Worm (Caenorhabditis elegans) whole organism, L1 larva: ENCODE data around the gene cutl-23.

ENCODE experiments used
- fos-1 ChIP-seq: fragments of 150-350 bp; optimal IDR thresholded peaks from 2 replicates; lab custom pipeline; 2014; ENCODE audit warnings: missing biosample characterization, missing genetic modification characterization
- mef-2 ChIP-seq: fragments of 150-350 bp; optimal IDR thresholded peaks from 2 replicates; lab custom pipeline; 2014; ENCODE audit warnings: missing biosample characterization, missing genetic modification characterization
- nhr-12 ChIP-seq: sonication (generic microtip); optimal IDR thresholded peaks from 2 replicates; lab custom pipeline; 2017; ENCODE audit warnings: missing biosample characterization, missing genetic modification characterization
- tbx-2 ChIP-seq: sonication (generic microtip); optimal IDR thresholded peaks from 2 replicates; lab custom pipeline; 2016; ENCODE audit warnings: missing genetic modification characterization, missing compliant biosample characterization

DNA sequence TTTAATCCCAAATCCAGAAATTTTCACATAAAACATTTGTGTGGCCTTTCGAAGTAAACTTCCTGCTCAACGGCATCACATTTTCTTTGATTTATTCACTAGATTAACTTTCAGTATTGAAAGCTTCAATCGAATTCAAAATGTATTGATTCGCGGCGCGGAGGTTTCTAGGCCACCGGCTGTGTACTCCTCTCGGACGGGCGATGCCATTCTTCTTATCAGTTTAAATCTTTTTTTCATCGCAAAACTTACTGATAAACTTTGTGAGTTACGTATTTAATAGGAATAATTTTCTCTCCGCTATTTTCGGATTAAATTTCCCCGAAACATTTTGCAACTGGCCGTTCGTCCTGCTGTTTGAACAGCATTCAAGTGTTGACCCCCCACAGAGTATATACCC, 48.1 kb upstream of the cutl-23 start:
- TF ChIP-seq tbx-2 (tag; lab: Kevin White, UChicago) = peak; percentile 87
- TF ChIP-seq nhr-12 (tag; lab: Kevin White, UChicago) = no peak
- peak; percentile 28 for TF ChIP-seq fos-1
- no peak for TF ChIP-seq mef-2
